Worm (Caenorhabditis elegans) whole organism, L1 larva: ENCODE results near the gene Y97E10AR.1.

Experiments
- ama-1 ChIP-seq: fragments of 150-350 bp; optimal IDR thresholded peaks from 2 replicates; lab custom pipeline; 2014
- ceh-88 ChIP-seq: fragments of 200-800 bp; sonication (Bioruptor generic); IDR thresholded peaks from 2 replicates; pipeline ENCODE4 v1.3.6; 2022; ENCODE audit warnings: missing genetic modification characterization, missing compliant biosample characterization
- lin-39 ChIP-seq: fragments of 150-350 bp; optimal IDR thresholded peaks from 2 replicates; lab custom pipeline; 2014; ENCODE audit warnings: missing biosample characterization, missing genetic modification reagents, missing genetic modification characterization
- pqm-1 ChIP-seq: sonication (generic microtip); optimal IDR thresholded peaks from 3 replicates; lab custom pipeline; 2017; ENCODE audit warnings: missing biosample characterization, missing genetic modification characterization
- rnt-1 ChIP-seq: sonication (generic microtip); optimal IDR thresholded peaks from 2 replicates; lab custom pipeline; 2016; ENCODE audit warnings: mild to moderate bottlenecking, missing genetic modification characterization, moderate library complexity, missing compliant biosample characterization

DNA sequence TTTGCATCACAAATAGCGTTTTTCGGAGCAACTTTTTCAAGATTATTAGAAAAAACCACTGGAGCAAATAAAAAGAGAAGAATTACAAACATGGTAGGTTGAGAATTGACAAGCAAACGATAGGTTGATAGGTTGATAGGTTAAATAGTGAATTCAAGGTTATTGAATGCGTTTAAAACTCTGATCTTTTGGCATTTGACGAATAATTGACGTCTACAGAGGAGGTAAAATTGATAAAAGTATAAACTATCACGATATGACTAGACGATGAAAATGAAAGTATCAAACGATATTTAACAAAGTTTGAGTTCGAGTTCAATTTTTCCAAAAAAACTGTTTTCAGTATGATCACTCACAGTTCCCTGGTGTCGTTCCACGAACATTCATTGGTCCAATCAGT is 34.7 kb downstream of the Y97E10AR.1 start, which contains the start of gene ZC513.14:
- TF ChIP-seq pqm-1 (no peak), rnt-1 (tag; lab: Kevin White, UChicago) (no peak), ama-1 (lab: Kevin White, UChicago) (no peak), ceh-88 (GFP tag; lab: Robert Waterston, UW) (no peak), lin-39 (tag; lab: Kevin White, UChicago) (no peak)
